Fruit fly (Drosophila melanogaster) whole organism, pupa: ENCODE measurements around the gene CG15628.

Experiments
- CG12605 ChIP-seq: fragments of 200-800 bp; sonication (Bioruptor generic); IDR thresholded peaks from 2 replicates; pipeline ENCODE4 v1.3.6; 2022; ENCODE audit warnings: missing biosample characterization, missing genetic modification characterization
- CG13204 ChIP-seq: fragments of 200-800 bp; sonication (Bioruptor generic); optimal IDR thresholded peaks from 2 replicates; lab custom pipeline; 2018; ENCODE audit warnings: missing biosample characterization, mild to moderate bottlenecking, missing genetic modification characterization, moderate library complexity
- CG14655 ChIP-seq: fragments of 200-800 bp; sonication (Bioruptor generic); optimal IDR thresholded peaks from 3 replicates; lab custom pipeline; 2017; ENCODE audit warnings: mild to moderate bottlenecking, missing biosample characterization, missing genetic modification reagents, missing genetic modification characterization
- CG15710 ChIP-seq: fragments of 200-800 bp; sonication (Bioruptor generic); optimal IDR thresholded peaks from 2 replicates; lab custom pipeline; 2018; ENCODE audit warnings: missing biosample characterization, mild to moderate bottlenecking, missing genetic modification characterization, moderate library complexity
- CG9948 ChIP-seq: fragments of 200-800 bp; sonication (Bioruptor generic); optimal IDR thresholded peaks from 2 replicates; lab custom pipeline; 2018; ENCODE audit warnings: missing biosample characterization, mild to moderate bottlenecking, missing genetic modification characterization, moderate library complexity
- gl ChIP-seq: fragments of 200-800 bp; sonication (Bioruptor generic); optimal IDR thresholded peaks from 2 replicates; lab custom pipeline; 2018; ENCODE audit warnings: missing biosample characterization, mild to moderate bottlenecking, missing genetic modification characterization
- rn ChIP-seq: fragments of 200-800 bp; sonication (Bioruptor generic); IDR thresholded peaks from 2 replicates; pipeline ENCODE4 v1.3.6; 2022; ENCODE audit warnings: missing biosample characterization, missing genetic modification characterization

DNA sequence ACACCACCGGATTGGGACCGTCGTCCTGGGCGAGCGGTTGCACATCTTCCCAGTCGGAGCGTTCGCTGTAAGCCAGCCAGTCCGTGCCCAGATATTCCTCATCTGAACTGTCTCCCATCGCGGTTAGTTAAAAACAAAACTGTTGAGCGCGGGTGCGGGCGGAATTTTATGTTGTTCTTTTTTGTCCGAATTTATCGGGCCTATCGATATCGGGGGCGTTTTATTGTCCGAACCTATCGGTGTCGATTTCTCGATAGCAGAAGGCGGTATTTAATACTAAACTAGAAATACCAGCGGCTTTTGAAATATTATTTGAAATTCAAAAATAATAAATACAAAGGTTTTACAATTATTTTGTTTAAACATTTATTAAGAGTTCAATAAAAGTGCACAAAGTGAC is 8.9 kb downstream of the CG15628 start, which contains the start of gene Fnta:
- no peak for TF ChIP-seq CG13204 (GFP tag; lab: Kevin White, UChicago)
- no peak for TF ChIP-seq CG12605 (GFP tag; lab: Robert Waterston, UW)
- TF ChIP-seq rn (GFP tag; lab: Robert Waterston, UW): no peak
- TF ChIP-seq CG9948 (tag; lab: Kevin White, UChicago): no peak
- TF ChIP-seq gl: no peak
- no peak for TF ChIP-seq CG14655
- no peak for TF ChIP-seq CG15710 (tag; lab: Kevin White, UChicago)
